Fruit fly (Drosophila melanogaster): ENCODE results near the gene Tre1.

Gene Tre1

dm6 chrX:5689417-5690215, 9.8 kb upstream of the Tre1 start, which contains the start of the genes PGAP1 and cv (continued):
- TF ChIP-seq Hr78 (GFP tag; optimal IDR thresholded peaks at IDR 0.05): no peak
- no peak for TF ChIP-seq Vsx2 (GFP tag; optimal IDR thresholded peaks at IDR 0.05; ENCODE audit: partially characterized antibody)
- no peak for TF ChIP-seq usp (GFP tag; optimal IDR thresholded peaks at IDR 0.05)
- no peak for TF ChIP-seq Dfd (GFP tag; optimal IDR thresholded peaks at IDR 0.05)

dm6 chrX:5682940-5683339, 3.2 kb upstream of the Tre1 start, which contains the start of gene CG42449:
Gene CG42449 (plus strand): TSS chrX:5683240.
- no peak for TF ChIP-seq CrebA (GFP tag; optimal IDR thresholded peaks at IDR 0.05; ENCODE audit: borderline replicate concordance)
- no peak for TF ChIP-seq lola (GFP tag; optimal IDR thresholded peaks at IDR 0.05)
- no peak for TF ChIP-seq Mio (GFP tag; optimal IDR thresholded peaks at IDR 0.05)
- TF ChIP-seq Hr83 (GFP tag; optimal IDR thresholded peaks at IDR 0.05; ENCODE audit: poor library complexity, severe bottlenecking): no peak
- no peak for TF ChIP-seq usp (GFP tag; optimal IDR thresholded peaks at IDR 0.05)

- TF ChIP-seq h (GFP tag; optimal IDR thresholded peaks at IDR 0.05) (peak; percentile 75), foxo (GFP tag; optimal IDR thresholded peaks at IDR 0.05) (peak in 1 of 2 experiments; percentile 84), rgr (GFP tag; optimal IDR thresholded peaks at IDR 0.05) (peak; percentile 70), dl (GFP tag; optimal IDR thresholded peaks at IDR 0.05; ENCODE audit: insufficient read depth in 1 of 2, partially characterized antibody in 2 of 2) (no peak), usp (GFP tag; optimal IDR thresholded peaks at IDR 0.05) (no peak), lola (GFP tag; optimal IDR thresholded peaks at IDR 0.05) (no peak), br (GFP tag; optimal IDR thresholded peaks at IDR 0.05) (peak; percentile 64), Dfd (GFP tag; optimal IDR thresholded peaks at IDR 0.05) (peak; percentile 35), Mio (GFP tag; optimal IDR thresholded peaks at IDR 0.05) (no peak), CG9705 (GFP tag; optimal IDR thresholded peaks at IDR 0.05) (peak; percentile 15), dmrt93B (GFP tag; optimal IDR thresholded peaks at IDR 0.05) (peak; percentile 46), Jra (GFP tag; optimal IDR thresholded peaks at IDR 0.05) (peak; percentile 55), Rel (GFP tag; optimal IDR thresholded peaks at IDR 0.05) (no peak), Rel (tag; optimal IDR thresholded peaks at IDR 0.05) (no peak), Hr83 (GFP tag; optimal IDR thresholded peaks at IDR 0.05; ENCODE audit: poor library complexity, severe bottlenecking) (no peak), Hnf4 (GFP tag; optimal IDR thresholded peaks at IDR 0.05) (no peak), sv (GFP tag; optimal IDR thresholded peaks at IDR 0.05) (no peak), jim (GFP tag; optimal IDR thresholded peaks at IDR 0.05) (peak; percentile 71), ey (GFP tag; optimal IDR thresholded peaks at IDR 0.05) (peak; percentile 77), woc (GFP tag; optimal IDR thresholded peaks at IDR 0.05) (peak; percentile 74), sage (GFP tag; optimal IDR thresholded peaks at IDR 0.05) (no peak), Myc (optimal IDR thresholded peaks at IDR 0.05) (no peak), Dif (GFP tag; optimal IDR thresholded peaks at IDR 0.05; ENCODE audit: partially characterized antibody) (no peak), Abd-B (GFP tag; optimal IDR thresholded peaks at IDR 0.05) (no peak), OdsH (GFP tag; optimal IDR thresholded peaks at IDR 0.05) (peak; percentile 77), N (GFP tag; optimal IDR thresholded peaks at IDR 0.05) (no peak), fru (GFP tag; optimal IDR thresholded peaks at IDR 0.05) (peak; percentile 80), CG32264 (GFP tag; optimal IDR thresholded peaks at IDR 0.05) (peak; percentile 21), psq (GFP tag; optimal IDR thresholded peaks at IDR 0.05) (peak; percentile 67), Sp1 (GFP tag; optimal IDR thresholded peaks at IDR 0.05) (peak; percentile 72), Vsx2 (GFP tag; optimal IDR thresholded peaks at IDR 0.05; ENCODE audit: partially characterized antibody) (no peak), tai (GFP tag; optimal IDR thresholded peaks at IDR 0.05) (no peak), HLH106 (tag; optimal IDR thresholded peaks at IDR 0.05) (peak; percentile 61)
These were observed 471 bp downstream of the Tre1 start for dm6 chrX:5679079-5679932.
